Worm (Caenorhabditis elegans) whole organism, L4 larva: ENCODE results near the gene plc-1.

Source experiments
- Y75B8A.6 ChIP-seq: fragments of 200-800 bp; sonication (Bioruptor generic); IDR thresholded peaks from 2 replicates; pipeline ENCODE4 v1.3.6; 2022; ENCODE audit warnings: missing genetic modification reagents, missing genetic modification characterization, missing compliant biosample characterization
- ama-1 ChIP-seq: fragments of 150-350 bp; optimal IDR thresholded peaks from 2 replicates; lab custom pipeline; 2014; ENCODE audit warnings: inconsistent platforms, mixed read lengths
- fkh-10 ChIP-seq: fragments of 150-350 bp; optimal IDR thresholded peaks from 2 replicates; lab custom pipeline; 2014; ENCODE audit warnings: missing biosample characterization, missing genetic modification reagents, missing genetic modification characterization
- lsy-2 ChIP-seq, 2 experiments: fragments of 150-350 bp in 1 of 2; sonication (generic microtip) in 1 of 2; optimal IDR thresholded peaks; 2 replicates each; lab custom pipeline; 2014 to 2017; ENCODE audit warnings: missing biosample characterization in 2 of 2, missing genetic modification characterization in 2 of 2
- nhr-11 ChIP-seq: fragments of 150-350 bp; optimal IDR thresholded peaks from 2 replicates; lab custom pipeline; 2014; ENCODE audit warnings: missing biosample characterization, missing genetic modification characterization

DNA sequence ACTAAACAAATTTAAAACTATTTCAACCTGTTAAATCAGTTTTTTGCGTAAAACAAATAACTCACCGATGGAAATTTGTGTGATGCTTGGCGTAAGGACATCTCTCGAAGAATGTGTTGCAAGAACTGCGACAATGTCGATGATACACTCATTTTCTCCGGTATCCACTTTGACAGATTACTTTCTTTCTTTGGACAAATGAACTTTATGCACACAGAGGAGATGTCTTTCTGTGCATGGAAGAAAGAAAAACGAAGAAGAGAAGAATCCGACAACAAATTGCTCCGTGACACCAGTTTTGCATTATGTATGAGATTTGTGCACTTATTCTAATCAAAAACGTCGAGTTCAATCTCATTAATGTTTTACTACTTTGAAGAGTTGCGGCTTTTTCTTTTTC, at the start of gene plc-1:
- TF ChIP-seq ama-1 (lab: Kevin White, UChicago) (no peak), nhr-11 (tag; lab: Kevin White, UChicago) (no peak), lsy-2 (tag; optimal IDR thresholded peaks at IDR 0.05; lab: Kevin White, UChicago) (no peak), fkh-10 (GFP tag; lab: Kevin White, UChicago) (no peak), Y75B8A.6 (no peak)
